Worm (Caenorhabditis elegans): ENCODE results near the gene Y43F8B.20.

Y43F8B.20 gene

DNA sequence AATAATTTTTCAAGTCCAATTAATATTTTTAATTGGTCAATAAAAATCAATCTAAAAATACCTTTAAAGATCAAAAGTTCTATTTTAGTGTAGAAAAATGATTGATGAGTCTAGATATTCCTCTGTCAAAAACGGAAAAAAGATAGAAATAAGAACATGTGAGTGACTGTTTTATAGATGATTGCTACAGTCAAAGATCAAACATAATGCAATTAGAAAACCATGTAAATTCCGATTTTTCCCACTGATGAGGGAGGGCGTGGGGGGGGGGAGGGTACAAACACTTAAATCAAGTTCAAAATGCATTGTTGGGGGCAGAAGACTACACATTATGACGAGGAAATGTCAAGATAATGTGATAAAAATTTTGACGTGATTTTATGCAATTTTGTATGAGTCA, 23.4 kb downstream of the Y43F8B.20 start:
- TF ChIP-seq ham-2 (GFP tag; optimal IDR thresholded peaks at IDR 0.05) (no peak), lin-32 (GFP tag; optimal IDR thresholded peaks at IDR 0.05) (no peak), unc-39 (tag; optimal IDR thresholded peaks at IDR 0.05) (no peak), unc-120 (tag; optimal IDR thresholded peaks at IDR 0.05; ENCODE audit: poor library complexity, severe bottlenecking) (no peak), ceh-83 (GFP tag; optimal IDR thresholded peaks at IDR 0.05) (no peak), unc-62 (GFP tag; optimal IDR thresholded peaks at IDR 0.05) (no peak), M03D4.4 (tag; optimal IDR thresholded peaks at IDR 0.05) (no peak), drap-1 (GFP tag; optimal IDR thresholded peaks at IDR 0.05) (no peak), ceh-39 (tag; optimal IDR thresholded peaks at IDR 0.05) (no peak), sptf-1 (tag; optimal IDR thresholded peaks at IDR 0.05) (no peak), tbx-8 (GFP tag; optimal IDR thresholded peaks at IDR 0.05) (no peak), lin-13 (tag; optimal IDR thresholded peaks at IDR 0.05) (no peak), ces-1 (GFP tag; optimal IDR thresholded peaks at IDR 0.05) (no peak)

ce11 chrV:19524569-19524968, 25.0 kb downstream of the Y43F8B.20 start:
- TF ChIP-seq ces-1 (GFP tag; optimal IDR thresholded peaks at IDR 0.05) (peak; percentile 17), nhr-2 (tag; optimal IDR thresholded peaks at IDR 0.05) (no peak), mls-2 (tag; optimal IDR thresholded peaks at IDR 0.05) (no peak), snpc-4 (tag; optimal IDR thresholded peaks at IDR 0.05) (no peak), M03D4.4 (tag; optimal IDR thresholded peaks at IDR 0.05) (no peak)

DNA sequence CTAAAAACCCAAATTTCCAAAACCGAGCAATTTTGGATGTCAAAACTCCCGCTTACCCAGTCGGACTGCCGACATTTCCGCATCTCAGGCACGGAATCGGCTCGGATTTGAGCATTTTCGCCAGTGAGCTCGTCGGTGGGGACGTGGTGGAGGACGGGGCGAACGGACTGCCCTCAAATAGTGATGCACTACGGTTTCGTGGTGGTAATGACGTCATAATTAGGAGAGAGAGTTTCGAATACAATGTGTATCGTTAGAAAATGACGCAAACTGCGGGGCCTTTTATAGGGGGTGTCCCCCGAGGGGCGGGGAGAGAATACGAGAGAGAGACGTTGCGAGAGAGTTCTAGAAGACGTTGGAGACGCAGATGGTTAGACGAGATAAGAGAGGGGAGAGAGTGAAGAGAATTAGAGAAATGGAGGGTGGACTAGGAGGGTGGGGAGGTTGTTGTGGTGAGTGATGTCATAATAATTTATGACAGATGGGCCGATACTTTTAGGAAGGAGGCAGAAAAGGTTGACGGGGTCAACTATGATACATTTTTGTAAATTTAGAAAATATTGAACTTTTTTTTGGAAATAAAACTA, 26.9 kb downstream of the Y43F8B.20 start:
- no peak for TF ChIP-seq nhr-28 (tag; optimal IDR thresholded peaks at IDR 0.05)
- TF ChIP-seq unc-120 (tag; optimal IDR thresholded peaks at IDR 0.05; ENCODE audit: poor library complexity, severe bottlenecking): peak; percentile 72
- TF ChIP-seq sptf-1 (tag; optimal IDR thresholded peaks at IDR 0.05): peak; percentile 78
- TF ChIP-seq lin-13 (tag; optimal IDR thresholded peaks at IDR 0.05): peak; percentile 83
- peak; percentile 89 for TF ChIP-seq cnd-1 (tag; optimal IDR thresholded peaks at IDR 0.05)
- peak; percentile 68 for TF ChIP-seq sem-2 (GFP tag; optimal IDR thresholded peaks at IDR 0.05)
- TF ChIP-seq ztf-11 (tag; optimal IDR thresholded peaks at IDR 0.05): peak; percentile 85
- TF ChIP-seq tbx-8 (GFP tag; optimal IDR thresholded peaks at IDR 0.05): peak; percentile 26
- TF ChIP-seq ceh-43 (GFP tag; optimal IDR thresholded peaks at IDR 0.05): peak; percentile 75
- peak; percentile 88 for TF ChIP-seq mls-2 (tag; optimal IDR thresholded peaks at IDR 0.05)
- peak; percentile 94 for TF ChIP-seq drap-1 (GFP tag; optimal IDR thresholded peaks at IDR 0.05)
- TF ChIP-seq zip-8 (tag; optimal IDR thresholded peaks at IDR 0.05): peak; percentile 94
- peak; percentile 69 for TF ChIP-seq lsy-2 (tag; optimal IDR thresholded peaks at IDR 0.05)
- peak; percentile 70 for TF ChIP-seq M03D4.4 (tag; optimal IDR thresholded peaks at IDR 0.05)
- peak; percentile 45 for TF ChIP-seq nhr-237 (tag; optimal IDR thresholded peaks at IDR 0.05)
- peak; percentile 74 for TF ChIP-seq elt-1 (tag; optimal IDR thresholded peaks at IDR 0.05; ENCODE audit: borderline replicate concordance, insufficient read depth)
- TF ChIP-seq ham-2 (GFP tag; optimal IDR thresholded peaks at IDR 0.05): no peak
- peak; percentile 82 for TF ChIP-seq elt-3 (tag; optimal IDR thresholded peaks at IDR 0.05)
- peak; percentile 86 for TF ChIP-seq nhr-12 (tag; optimal IDR thresholded peaks at IDR 0.05)
- TF ChIP-seq pha-4 (tag; optimal IDR thresholded peaks at IDR 0.05): peak; percentile 10
- TF ChIP-seq unc-39 (tag; optimal IDR thresholded peaks at IDR 0.05): peak; percentile 90
- peak; percentile 92 for TF ChIP-seq ceh-83 (GFP tag; optimal IDR thresholded peaks at IDR 0.05)
- TF ChIP-seq nhr-76 (tag; optimal IDR thresholded peaks at IDR 0.05): no peak
- peak; percentile 81 for TF ChIP-seq mab-5 (tag; optimal IDR thresholded peaks at IDR 0.05)
- TF ChIP-seq snpc-4 (tag; optimal IDR thresholded peaks at IDR 0.05): no peak
- TF ChIP-seq ces-1 (GFP tag; optimal IDR thresholded peaks at IDR 0.05): peak; percentile 82
- TF ChIP-seq blmp-1 (tag; optimal IDR thresholded peaks at IDR 0.05): peak; percentile 25
- peak; percentile 87 for TF ChIP-seq ceh-39 (tag; optimal IDR thresholded peaks at IDR 0.05)
- TF ChIP-seq nhr-2 (tag; optimal IDR thresholded peaks at IDR 0.05): peak; percentile 93
- TF ChIP-seq bed-3 (GFP tag; optimal IDR thresholded peaks at IDR 0.05): no peak
- peak; percentile 31 for TF ChIP-seq hlh-1 (tag; optimal IDR thresholded peaks at IDR 0.05)
- TF ChIP-seq mep-1 (tag; optimal IDR thresholded peaks at IDR 0.05): peak; percentile 72
- peak; percentile 28 for TF ChIP-seq flh-1 (GFP tag; optimal IDR thresholded peaks at IDR 0.05)
- peak; percentile 99 for TF ChIP-seq unc-62 (GFP tag; optimal IDR thresholded peaks at IDR 0.05)
- peak; percentile 58 for TF ChIP-seq lin-32 (GFP tag; optimal IDR thresholded peaks at IDR 0.05)
